Worm (Caenorhabditis elegans): ENCODE results near the gene Y45F3A.9.

Y45F3A.9 gene

DNA sequence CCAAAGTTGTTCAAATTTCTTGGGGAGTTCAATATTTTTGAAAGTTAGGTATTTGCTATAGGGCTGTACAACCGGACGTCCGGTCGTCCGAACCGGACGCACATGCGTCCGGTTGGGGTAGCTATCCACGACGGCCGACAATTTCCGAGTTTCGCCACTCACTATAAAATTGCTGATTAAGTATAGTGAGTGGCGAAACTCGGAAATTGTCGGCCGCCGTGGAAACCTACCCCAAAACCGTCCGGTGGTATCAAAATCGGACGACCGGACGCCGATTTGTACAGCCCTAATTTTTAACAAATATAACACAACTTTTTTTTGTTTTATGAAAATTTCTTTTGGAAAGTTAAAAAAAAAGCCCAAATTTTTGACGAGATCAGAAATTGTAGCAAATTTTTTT is 18.6 kb downstream of the Y45F3A.9 start:
- peak; percentile 73 for TF ChIP-seq snpc-1.1 (tag; optimal IDR thresholded peaks at IDR 0.05; ENCODE audit: insufficient read depth)
- peak; percentile 70 for TF ChIP-seq snpc-4 (GFP tag; optimal IDR thresholded peaks at IDR 0.05)
- TF ChIP-seq snpc-4 (tag; optimal IDR thresholded peaks at IDR 0.05): peak in 3 of 4 experiments; percentile 62 to 95 (median 93)
- 0 out of 2 replicates have a peak, but pooled peaks have one; percentile 28 for TF ChIP-seq hmg-1.2 (GFP tag; IDR thresholded peaks at IDR 0.05)

DNA sequence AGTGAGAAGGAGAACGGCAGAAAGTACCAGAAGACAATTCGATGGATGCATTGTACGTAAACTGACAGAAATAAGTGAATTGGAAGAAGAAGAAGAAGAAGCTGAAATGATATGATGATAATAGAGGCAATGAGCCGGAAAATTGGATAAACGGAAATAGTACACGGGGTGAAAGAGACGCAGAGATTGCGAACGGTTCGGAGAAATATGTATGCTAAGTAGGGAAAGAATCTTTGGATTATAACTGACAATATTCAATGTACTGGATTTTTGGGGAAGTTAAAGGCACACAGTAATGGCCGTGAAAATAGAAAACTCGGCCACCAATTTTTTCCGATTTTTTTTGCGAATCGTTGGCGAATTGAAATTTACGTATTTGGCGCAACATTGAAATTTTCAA is 19.6 kb downstream of the Y45F3A.9 start, which contains the start of gene Y45F3A.4:
Y45F3A.4 (minus strand) TSS at position 101 of the 400 bp plus-strand sequence.
- TF ChIP-seq madf-3 (GFP tag; IDR thresholded peaks at IDR 0.05) (no peak), lin-54 (GFP tag; optimal IDR thresholded peaks at IDR 0.05) (no peak), ztf-22 (GFP tag; optimal IDR thresholded peaks at IDR 0.05) (no peak), ama-1 (optimal IDR thresholded peaks at IDR 0.05) (no peak), ama-1 (GFP tag; optimal IDR thresholded peaks at IDR 0.05) (no peak), chd-7 (tag; optimal IDR thresholded peaks at IDR 0.05) (no peak), C06A6.2 (GFP tag; conservative IDR thresholded peaks at IDR 0.05) (no peak), dpl-1 (GFP tag; optimal IDR thresholded peaks at IDR 0.05) (no peak), B0336.3 (GFP tag; IDR thresholded peaks at IDR 0.05) (no peak), ekl-4 (GFP tag; IDR thresholded peaks at IDR 0.05) (no peak), nhr-27 (tag; optimal IDR thresholded peaks at IDR 0.05) (no peak), F55B11.4 (tag; optimal IDR thresholded peaks at IDR 0.05; ENCODE audit: borderline replicate concordance, insufficient read depth) (no peak), snpc-4 (GFP tag; optimal IDR thresholded peaks at IDR 0.05) (no peak), snpc-4 (tag; optimal IDR thresholded peaks at IDR 0.05) (no peak), rpc-1 (optimal IDR thresholded peaks at IDR 0.05) (no peak), rpc-1 (tag; optimal IDR thresholded peaks at IDR 0.05) (no peak), ztf-28 (GFP tag; IDR thresholded peaks at IDR 0.05) (no peak), mel-28 (tag; optimal IDR thresholded peaks at IDR 0.05; ENCODE audit: borderline replicate concordance) (no peak)

DNA sequence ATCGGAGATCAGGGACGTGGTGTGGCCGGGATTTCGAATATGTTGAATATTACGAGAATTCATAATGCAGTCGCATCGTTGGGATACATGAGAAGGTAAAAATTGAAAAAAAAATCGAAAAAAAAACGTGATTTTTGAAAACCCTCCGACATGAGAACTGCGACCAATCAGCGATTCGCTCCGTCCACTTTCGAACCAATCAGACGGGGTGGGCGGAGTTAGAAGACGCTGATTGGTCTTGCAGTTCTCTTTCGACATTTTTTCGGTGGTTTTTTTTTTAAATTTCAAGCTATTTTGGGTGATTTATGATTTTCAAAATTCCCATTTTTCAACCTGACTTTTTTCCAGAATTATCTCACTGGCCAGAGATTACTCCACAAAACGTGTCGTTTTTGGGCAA is 25.7 kb downstream of the Y45F3A.9 start:
- TF ChIP-seq K11D2.4 (GFP tag; IDR thresholded peaks at IDR 0.05) (no peak), snpc-1.1 (tag; optimal IDR thresholded peaks at IDR 0.05; ENCODE audit: insufficient read depth) (no peak), unc-62 (GFP tag; optimal IDR thresholded peaks at IDR 0.05) (no peak), sdz-38 (tag; optimal IDR thresholded peaks at IDR 0.05) (no peak), him-1 (tag; optimal IDR thresholded peaks at IDR 0.05) (no peak), rcor-1 (GFP tag; IDR thresholded peaks at IDR 0.05) (no peak), gei-17 (GFP tag; optimal IDR thresholded peaks at IDR 0.05) (no peak), athp-1 (tag; optimal IDR thresholded peaks at IDR 0.05) (no peak), somi-1 (GFP tag; optimal IDR thresholded peaks at IDR 0.05) (no peak)

ce11 chrIII:10565926-10566325 is 29.0 kb downstream of the Y45F3A.9 start, which contains the start of gene acdh-11:
Gene acdh-11 (plus strand): TSS chrIII:10566258.
- TF ChIP-seq nfyb-1 (GFP tag; IDR thresholded peaks at IDR 0.05): no peak
- peak; percentile 44 for TF ChIP-seq nhr-80 (tag; optimal IDR thresholded peaks at IDR 0.05)
- peak; percentile 83 for TF ChIP-seq hmg-1.2 (GFP tag; IDR thresholded peaks at IDR 0.05)

DNA sequence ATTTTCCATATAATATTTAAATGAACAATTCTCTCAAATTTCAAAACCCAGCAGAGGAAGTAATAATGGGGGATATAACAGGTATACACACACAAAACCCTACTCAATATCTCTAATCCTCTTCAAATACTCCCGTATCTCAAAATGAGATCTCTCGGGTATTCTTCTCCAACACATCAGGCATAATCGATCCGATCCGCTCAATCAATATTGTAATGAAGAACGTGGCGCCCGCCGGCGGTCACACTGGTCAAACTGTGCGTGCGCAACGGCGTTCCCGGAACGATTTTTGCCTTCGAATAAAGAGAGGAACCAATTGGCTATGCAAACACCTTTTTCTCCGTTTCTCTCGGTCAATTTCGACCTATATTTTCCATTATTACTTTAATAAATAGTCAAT is 32.4 kb downstream of the Y45F3A.9 start:
- no peak for TF ChIP-seq xnd-1 (tag; optimal IDR thresholded peaks at IDR 0.05)
- TF ChIP-seq ztf-3 (GFP tag; optimal IDR thresholded peaks at IDR 0.05): no peak
- TF ChIP-seq B0019.2 (GFP tag; conservative IDR thresholded peaks at IDR 0.05): no peak
- TF ChIP-seq him-1 (tag; optimal IDR thresholded peaks at IDR 0.05): no peak
- no peak for TF ChIP-seq ccch-3 (GFP tag; optimal IDR thresholded peaks at IDR 0.05)
- TF ChIP-seq hmg-20 (GFP tag; IDR thresholded peaks at IDR 0.05): no peak
- no peak for TF ChIP-seq ceh-91 (GFP tag; IDR thresholded peaks at IDR 0.05)
- TF ChIP-seq attf-3 (GFP tag; conservative IDR thresholded peaks at IDR 0.05): no peak

Measured in whole organism, young adult.